Fruit fly (Drosophila melanogaster): ENCODE measurements around the gene LysE.
A peak's percentile ranks its signal among the peaks of the same experiment; 100 is the strongest.

LysE gene

DNA sequence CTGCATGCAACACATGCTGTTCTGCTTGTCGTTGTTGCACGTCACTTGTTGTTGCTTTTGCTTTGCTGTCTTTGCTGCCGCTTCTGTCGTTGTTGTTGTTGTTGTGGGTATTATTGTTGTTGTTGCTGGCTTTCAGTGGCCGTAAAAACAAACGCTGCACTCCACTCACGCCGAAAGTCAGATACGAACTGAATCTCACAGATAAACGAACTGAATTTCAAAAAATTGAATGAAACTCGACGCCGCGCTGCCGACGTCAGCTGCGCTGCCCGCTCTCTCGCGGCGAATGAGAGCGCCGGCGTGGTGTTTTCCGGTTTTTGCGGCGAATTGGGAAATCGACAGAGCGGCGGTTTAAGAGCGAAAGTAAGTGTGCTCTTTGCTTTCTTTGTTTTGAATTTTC is 35.5 kb upstream of the LysE start, which contains the start of gene bab2 (continued):
- TF ChIP-seq br (optimal IDR thresholded peaks at IDR 0.05): no peak
- no peak for TF ChIP-seq tx (GFP tag; optimal IDR thresholded peaks at IDR 0.05)
- peak; percentile 49 for TF ChIP-seq fd102C (GFP tag; optimal IDR thresholded peaks at IDR 0.05)
- no peak for TF ChIP-seq gcm2 (GFP tag; optimal IDR thresholded peaks at IDR 0.05)
- TF ChIP-seq CG5953 (GFP tag; IDR thresholded peaks at IDR 0.05): no peak
- TF ChIP-seq Eip74EF (GFP tag; optimal IDR thresholded peaks at IDR 0.05): no peak
- TF ChIP-seq cad (GFP tag; optimal IDR thresholded peaks at IDR 0.05): peak; percentile 30
- TF ChIP-seq sd (tag; optimal IDR thresholded peaks at IDR 0.05): peak; percentile 47
- 0 out of 2 replicates have a peak, but pooled peaks have one; percentile 32 for TF ChIP-seq sob (GFP tag; IDR thresholded peaks at IDR 0.05)
- TF ChIP-seq cas (GFP tag; IDR thresholded peaks at IDR 0.05): no peak
- TF ChIP-seq oc (tag; optimal IDR thresholded peaks at IDR 0.05): peak; percentile 63
- no peak for TF ChIP-seq CG32767 (GFP tag; IDR thresholded peaks at IDR 0.05)
- TF ChIP-seq fd3F (GFP tag; optimal IDR thresholded peaks at IDR 0.05): no peak
- no peak for TF ChIP-seq az2 (GFP tag; optimal IDR thresholded peaks at IDR 0.05)
- TF ChIP-seq Ravus (GFP tag; IDR thresholded peaks at IDR 0.05): no peak
- TF ChIP-seq Dip3 (GFP tag; optimal IDR thresholded peaks at IDR 0.05): no peak
- no peak for TF ChIP-seq CG14050 (GFP tag; IDR thresholded peaks at IDR 0.05)
- TF ChIP-seq cg (GFP tag; optimal IDR thresholded peaks at IDR 0.05): peak; percentile 50
- no peak for TF ChIP-seq CG11085 (GFP tag; IDR thresholded peaks at IDR 0.05)
- no peak for TF ChIP-seq CG2116 (GFP tag; optimal IDR thresholded peaks at IDR 0.05)
- no peak for TF ChIP-seq CG4328 (GFP tag; optimal IDR thresholded peaks at IDR 0.05)
- TF ChIP-seq h (optimal IDR thresholded peaks at IDR 0.05): no peak
- peak; percentile 8; the same call in 1 of the 3 replicates for TF ChIP-seq Optix (GFP tag; IDR thresholded peaks at IDR 0.05)
- no peak for TF ChIP-seq Hand (GFP tag; optimal IDR thresholded peaks at IDR 0.05)
- TF ChIP-seq CG18011 (GFP tag; optimal IDR thresholded peaks at IDR 0.05): no peak
- peak; percentile 2 for TF ChIP-seq Side (GFP tag; optimal IDR thresholded peaks at IDR 0.05)
- peak; percentile 5 for TF ChIP-seq Blimp-1 (GFP tag; optimal IDR thresholded peaks at IDR 0.05)
- no peak for TF ChIP-seq Xbp1 (GFP tag; optimal IDR thresholded peaks at IDR 0.05)
- TF ChIP-seq CG12744 (GFP tag; optimal IDR thresholded peaks at IDR 0.05): no peak
- TF ChIP-seq chinmo (GFP tag; IDR thresholded peaks at IDR 0.05; ENCODE audit: partially characterized antibody): peak; percentile 92
- no peak for TF ChIP-seq CG7987 (GFP tag; optimal IDR thresholded peaks at IDR 0.05)
- TF ChIP-seq Sox100B (GFP tag; optimal IDR thresholded peaks at IDR 0.05): no peak
- TF ChIP-seq lola (GFP tag; optimal IDR thresholded peaks at IDR 0.05): no peak
- no peak for TF ChIP-seq NFAT (GFP tag; IDR thresholded peaks at IDR 0.05)
- no peak for TF ChIP-seq nom (GFP tag; optimal IDR thresholded peaks at IDR 0.05)
- TF ChIP-seq CG12391 (tag; optimal IDR thresholded peaks at IDR 0.05): no peak
- TF ChIP-seq MESR4 (GFP tag; optimal IDR thresholded peaks at IDR 0.05): no peak
- TF ChIP-seq cwo (GFP tag; optimal IDR thresholded peaks at IDR 0.05): no peak
- TF ChIP-seq Nf-YC (tag; optimal IDR thresholded peaks at IDR 0.05): peak; percentile 49
- no peak for TF ChIP-seq Ptx1 (GFP tag; IDR thresholded peaks at IDR 0.05)
- TF ChIP-seq gce (GFP tag; IDR thresholded peaks at IDR 0.05): no peak
- TF ChIP-seq Hmx (GFP tag; optimal IDR thresholded peaks at IDR 0.05): no peak
- no peak for TF ChIP-seq tap (tag; optimal IDR thresholded peaks at IDR 0.05)
- TF ChIP-seq Asciz (GFP tag; optimal IDR thresholded peaks at IDR 0.05): no peak
- no peak for TF ChIP-seq CG4820 (GFP tag; optimal IDR thresholded peaks at IDR 0.05)
- peak; percentile 19 for TF ChIP-seq grau (tag; optimal IDR thresholded peaks at IDR 0.05)
- no peak for TF ChIP-seq nau (GFP tag; optimal IDR thresholded peaks at IDR 0.05)
- no peak for TF ChIP-seq Six4 (GFP tag; optimal IDR thresholded peaks at IDR 0.05)
- peak; percentile 75 for TF ChIP-seq Opbp (GFP tag; IDR thresholded peaks at IDR 0.05; ENCODE audit: partially characterized antibody)
- no peak for TF ChIP-seq hb (GFP tag; IDR thresholded peaks at IDR 0.05; ENCODE audit: partially characterized antibody)
- no peak for TF ChIP-seq phol (tag; optimal IDR thresholded peaks at IDR 0.05)
